Fruit fly (Drosophila melanogaster) whole organism, embryonic: Measurements from ENCODE around the gene CG11470.

ENCODE experiments used
- Atf-2 ChIP-seq: fragments of 200-800 bp; sonication (Bioruptor generic); optimal IDR thresholded peaks from 2 replicates; lab custom pipeline; 2016; ENCODE audit warnings: missing biosample characterization, missing genetic modification characterization
- Blimp-1 ChIP-seq: fragments of 200-800 bp; sonication (Bioruptor generic); optimal IDR thresholded peaks from 3 replicates; lab custom pipeline; 2018; ENCODE audit warnings: missing biosample characterization, missing genetic modification characterization, mild to moderate bottlenecking, moderate library complexity, missing genetic modification reagents
- CG1024 ChIP-seq: fragments of 200-800 bp; sonication (Bioruptor generic); IDR thresholded peaks from 2 replicates; pipeline ENCODE4 v1.3.6; 2022; ENCODE audit warnings: missing biosample characterization, missing genetic modification characterization
- CG10543 ChIP-seq: fragments of 200-800 bp; sonication (Bioruptor generic); optimal IDR thresholded peaks from 3 replicates; lab custom pipeline; 2017; ENCODE audit warnings: missing biosample characterization, mild to moderate bottlenecking, missing genetic modification characterization, moderate library complexity
- CG11085 ChIP-seq: fragments of 200-800 bp; sonication (Bioruptor generic); IDR thresholded peaks from 2 replicates; pipeline ENCODE4 v1.3.6; 2022; ENCODE audit warnings: missing biosample characterization, missing genetic modification characterization
- CG13775 ChIP-seq: fragments of 200-800 bp; sonication (Bioruptor generic); optimal IDR thresholded peaks from 3 replicates; lab custom pipeline; 2017; ENCODE audit warnings: missing biosample characterization, mild to moderate bottlenecking, missing genetic modification characterization
- CG14667 ChIP-seq: fragments of 200-800 bp; sonication (Bioruptor generic); IDR thresholded peaks from 2 replicates; pipeline ENCODE4 v1.3.6; 2022; ENCODE audit warnings: missing biosample characterization, missing genetic modification characterization
- CG15011 ChIP-seq: fragments of 200-800 bp; sonication (Bioruptor generic); optimal IDR thresholded peaks from 3 replicates; lab custom pipeline; 2018; ENCODE audit warnings: missing biosample characterization, mild to moderate bottlenecking, missing genetic modification characterization
- CG16863 ChIP-seq: fragments of 200-800 bp; sonication (Bioruptor generic); optimal IDR thresholded peaks from 3 replicates; lab custom pipeline; 2016; ENCODE audit warnings: missing biosample characterization, missing genetic modification characterization
- CG17361 ChIP-seq: fragments of 200-800 bp; sonication (Bioruptor generic); IDR thresholded peaks from 3 replicates; pipeline ENCODE4 v1.3.6; 2022; ENCODE audit warnings: missing biosample characterization, missing genetic modification characterization
- CG17568 ChIP-seq: fragments of 200-800 bp; sonication (Bioruptor generic); optimal IDR thresholded peaks from 2 replicates; lab custom pipeline; 2018; ENCODE audit warnings: missing biosample characterization, mild to moderate bottlenecking, missing genetic modification characterization, moderate library complexity
- CG1792 ChIP-seq: fragments of 200-800 bp; sonication (Bioruptor generic); optimal IDR thresholded peaks from 2 replicates; lab custom pipeline; 2016; ENCODE audit warnings: missing biosample characterization, missing genetic modification characterization
- CG2129 ChIP-seq: fragments of 200-800 bp; sonication (Bioruptor generic); IDR thresholded peaks from 2 replicates; pipeline ENCODE4 v1.3.6; 2022; ENCODE audit warnings: missing biosample characterization, missing genetic modification characterization; ENCODE audit not compliant: partially characterized antibody
- CG30403 ChIP-seq: fragments of 200-800 bp; sonication (Bioruptor generic); optimal IDR thresholded peaks from 3 replicates; lab custom pipeline; 2016; ENCODE audit warnings: missing biosample characterization, missing genetic modification characterization
- CG30431 ChIP-seq: fragments of 200-800 bp; sonication (Bioruptor generic); optimal IDR thresholded peaks from 2 replicates; lab custom pipeline; 2017; ENCODE audit warnings: missing biosample characterization, missing genetic modification characterization
- CG31365 ChIP-seq: fragments of 200-800 bp; sonication (Bioruptor generic); optimal IDR thresholded peaks from 2 replicates; lab custom pipeline; 2018; ENCODE audit warnings: missing biosample characterization, mild to moderate bottlenecking, missing genetic modification characterization
- CG34224 ChIP-seq: fragments of 200-800 bp; sonication (Bioruptor generic); IDR thresholded peaks from 3 replicates; pipeline ENCODE4 v1.3.6; 2022; ENCODE audit warnings: missing biosample characterization, missing genetic modification characterization; ENCODE audit not compliant: partially characterized antibody
- CG4404 ChIP-seq: fragments of 200-800 bp; sonication (Bioruptor generic); IDR thresholded peaks from 2 replicates; pipeline ENCODE4 v1.3.6; 2022; ENCODE audit warnings: missing biosample characterization, missing genetic modification characterization
- CG8089 ChIP-seq: fragments of 200-800 bp; sonication (Bioruptor generic); optimal IDR thresholded peaks from 3 replicates; lab custom pipeline; 2016; ENCODE audit warnings: missing biosample characterization, missing genetic modification characterization
- D ChIP-seq, 2 experiments: fragments of 200-800 bp in 1 of 2; fragments of >200 bp in 1 of 2; sonication (Bioruptor generic) in 1 of 2; optimal IDR thresholded peaks; 2 replicates in 1 of 2; 3 replicates in 1 of 2; lab custom pipeline; 2017; ENCODE audit warnings: mild to moderate bottlenecking in 1 of 2, missing biosample characterization in 1 of 2, missing genetic modification characterization in 1 of 2, missing genetic modification reagents in 1 of 2
- D19A ChIP-seq: fragments of 200-800 bp; optimal IDR thresholded peaks from 3 replicates; lab custom pipeline; 2019; ENCODE audit warnings: missing biosample characterization, mild to moderate bottlenecking, missing genetic modification characterization, moderate library complexity
- Eip74EF ChIP-seq, 2 experiments: fragments of 200-800 bp in 1 of 2; fragments of >200 bp in 1 of 2; sonication (Bioruptor generic) in 1 of 2; optimal IDR thresholded peaks; 2 replicates each; lab custom pipeline; 2017 to 2019; ENCODE audit warnings: missing biosample characterization in 2 of 2, missing genetic modification characterization in 2 of 2, mild to moderate bottlenecking in 1 of 2, moderate library complexity in 1 of 2
- Mad ChIP-seq: fragments of 200-800 bp; sonication (Bioruptor generic); optimal IDR thresholded peaks from 2 replicates; lab custom pipeline; 2016; ENCODE audit warnings: missing biosample characterization, missing genetic modification characterization
- Med ChIP-seq: fragments of 200-800 bp; sonication (Bioruptor generic); peaks from one replicate; lab custom pipeline; 2016; ENCODE audit warnings: missing biosample characterization, missing genetic modification characterization, mild to moderate bottlenecking, inconsistent platforms, moderate library complexity
- Nf-YA ChIP-seq: fragments of 200-800 bp; sonication (Bioruptor generic); IDR thresholded peaks from 2 replicates; pipeline ENCODE4 v1.3.6; 2022; ENCODE audit warnings: missing biosample characterization, missing genetic modification characterization
- Stat92E ChIP-seq, 3 experiments: fragments of >200 bp in 2 of 3; fragments of 200-800 bp in 1 of 3; sonication (Bioruptor generic) in 1 of 3; optimal IDR thresholded peaks; 2 replicates each; lab custom pipeline; 2017 to 2019; ENCODE audit warnings: missing biosample characterization in 3 of 3, missing genetic modification characterization in 3 of 3, mild to moderate bottlenecking in 1 of 3, moderate library complexity in 1 of 3
- Usf ChIP-seq: fragments of 200-800 bp; sonication (Bioruptor generic); optimal IDR thresholded peaks from 2 replicates; lab custom pipeline; 2017; ENCODE audit warnings: missing genotype, missing biosample characterization, missing genetic modification characterization
- Xrp1 ChIP-seq: fragments of 200-800 bp; sonication (Bioruptor generic); IDR thresholded peaks from 2 replicates; pipeline ENCODE4 v1.3.6; 2022; ENCODE audit warnings: missing biosample characterization, missing genetic modification characterization
- abd-A ChIP-seq: fragments of 200-800 bp; sonication (Bioruptor generic); optimal IDR thresholded peaks from 3 replicates; lab custom pipeline; 2019; ENCODE audit warnings: missing biosample characterization, mild to moderate bottlenecking, missing genetic modification characterization, moderate library complexity
- ci ChIP-seq: fragments of 200-800 bp; sonication (Bioruptor generic); IDR thresholded peaks from 3 replicates; pipeline ENCODE4 v1.3.6; 2022; ENCODE audit warnings: missing biosample characterization, missing genetic modification characterization
- da ChIP-seq: fragments of 200-800 bp; sonication (Bioruptor generic); optimal IDR thresholded peaks from 2 replicates; lab custom pipeline; 2016; ENCODE audit warnings: missing biosample characterization, missing genetic modification characterization
- dpn ChIP-seq, 2 experiments: fragments of 200-800 bp; sonication (Bioruptor generic); optimal IDR thresholded peaks; 3 replicates each; lab custom pipeline; 2016; ENCODE audit warnings: missing biosample characterization in 2 of 2, missing genetic modification characterization in 2 of 2
- grn ChIP-seq: fragments of 200-800 bp; sonication (Bioruptor generic); optimal IDR thresholded peaks from 3 replicates; lab custom pipeline; 2017; ENCODE audit warnings: missing biosample characterization, missing genetic modification characterization
- insv ChIP-seq, 2 experiments: fragments of 200-800 bp; sonication (Bioruptor generic); optimal IDR thresholded peaks; 3 replicates each; lab custom pipeline; 2016 to 2018; ENCODE audit warnings: missing biosample characterization in 2 of 2, missing genetic modification characterization in 2 of 2
- inv ChIP-seq: fragments of 200-800 bp; sonication (Bioruptor generic); IDR thresholded peaks from 2 replicates; pipeline ENCODE4 v1.3.6; 2022; ENCODE audit warnings: missing biosample characterization, missing genetic modification characterization; ENCODE audit not compliant: partially characterized antibody
- nmo ChIP-seq: fragments of 200-800 bp; sonication (Bioruptor generic); optimal IDR thresholded peaks from 2 replicates; lab custom pipeline; 2018; ENCODE audit warnings: missing biosample characterization, mild to moderate bottlenecking, missing genetic modification characterization, moderate library complexity
- prd ChIP-seq, 3 experiments: fragments of >200 bp in 2 of 3; fragments of 200-800 bp in 1 of 3; sonication (Bioruptor generic) in 1 of 3; optimal IDR thresholded peaks in 2 of 3; IDR thresholded peaks in 1 of 3; 2 replicates in 2 of 3; 3 replicates in 1 of 3; pipeline versions ENCODE4 v1.3.6 to Lab custom; 2017 to 2022; ENCODE audit warnings: missing biosample characterization in 1 of 3, missing genetic modification characterization in 1 of 3
- repo ChIP-seq: fragments of 200-800 bp; sonication (Bioruptor generic); optimal IDR thresholded peaks from 2 replicates; lab custom pipeline; 2016; ENCODE audit warnings: missing biosample characterization, missing genetic modification characterization
- schlank ChIP-seq: fragments of 200-800 bp; sonication (Bioruptor generic); optimal IDR thresholded peaks from 2 replicates; lab custom pipeline; 2018; ENCODE audit warnings: missing biosample characterization, mild to moderate bottlenecking, missing genetic modification characterization
- sens ChIP-seq: fragments of 200-800 bp; sonication (Bioruptor generic); peaks from one replicate; lab custom pipeline; 2016; ENCODE audit warnings: missing biosample characterization, missing genetic modification characterization
- tll ChIP-seq, 2 experiments: fragments of 200-800 bp in 1 of 2; fragments of >200 bp in 1 of 2; sonication (Bioruptor generic) in 1 of 2; optimal IDR thresholded peaks; 2 replicates each; lab custom pipeline; 2017 to 2019; ENCODE audit warnings: missing biosample characterization in 2 of 2, missing genetic modification characterization in 2 of 2, mild to moderate bottlenecking in 1 of 2, moderate library complexity in 1 of 2
- vnd ChIP-seq: fragments of 200-800 bp; sonication (Bioruptor generic); IDR thresholded peaks from 3 replicates; pipeline ENCODE4 v1.3.6; 2022; ENCODE audit warnings: missing biosample characterization, missing genetic modification characterization; ENCODE audit not compliant: partially characterized antibody
- yki ChIP-seq: fragments of >200 bp; optimal IDR thresholded peaks from 3 replicates; lab custom pipeline; 2018
- zen ChIP-seq: fragments of 200-800 bp; sonication (Bioruptor generic); optimal IDR thresholded peaks from 3 replicates; lab custom pipeline; 2018; ENCODE audit warnings: missing biosample characterization, mild to moderate bottlenecking, missing genetic modification characterization, moderate library complexity
- zfh2 ChIP-seq: fragments of 200-800 bp; sonication (Bioruptor generic); optimal IDR thresholded peaks from 2 replicates; lab custom pipeline; 2016; ENCODE audit warnings: missing biosample characterization, missing genetic modification characterization

Gene CG11470

dm6 chr3R:29586743-29587142 is 2.8 kb downstream of the CG11470 start:
- TF ChIP-seq tll (GFP tag; optimal IDR thresholded peaks at IDR 0.05; lab: Kevin White, UChicago) (peak in 1 of 2 experiments; percentile 80), CG14667 (no peak), zen (tag; lab: Kevin White, UChicago) (peak; percentile 53)
- TF ChIP-seq, all 482 proteins: peak for 2

DNA sequence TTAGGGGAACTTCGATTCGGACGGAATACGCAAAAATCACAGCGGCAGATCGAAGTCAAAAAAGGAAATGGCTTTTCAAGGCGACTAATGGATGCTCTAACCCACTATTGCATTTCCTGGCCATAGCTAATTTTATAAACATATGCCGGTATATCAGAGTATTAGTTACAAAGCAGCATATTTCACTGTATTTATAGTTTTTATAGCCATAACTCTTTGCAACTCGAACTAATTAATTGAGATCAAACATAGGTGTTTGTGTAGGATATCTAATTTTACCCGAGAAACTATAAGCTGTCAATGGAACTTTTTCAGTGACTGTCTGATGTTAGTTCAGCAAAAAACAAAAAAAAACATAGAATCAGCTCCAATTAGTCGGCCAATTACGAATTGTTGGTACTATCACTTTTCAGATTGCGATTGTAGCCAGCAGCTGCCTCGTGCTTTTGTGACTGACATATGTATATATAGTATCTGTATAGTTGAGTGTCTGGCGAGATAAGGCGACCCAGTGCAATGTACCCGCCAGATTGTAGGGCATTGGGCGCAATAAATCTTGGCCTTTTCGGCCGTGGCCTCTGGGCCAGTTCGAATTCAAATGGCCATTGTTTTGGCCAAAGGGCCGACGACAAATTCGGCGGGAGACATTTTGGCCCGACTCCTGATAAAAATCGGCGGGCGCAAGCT is 4.4 kb downstream of the CG11470 start:
- TF ChIP-seq Med (GFP tag; lab: Kevin White, UChicago) (peak; percentile 32), CG8089 (GFP tag; lab: Kevin White, UChicago) (no peak), sens (GFP tag; lab: Kevin White, UChicago) (peak; percentile 51), CG17568 (GFP tag; lab: Kevin White, UChicago) (no peak), dpn (GFP tag; optimal IDR thresholded peaks at IDR 0.05; lab: Kevin White, UChicago) (no peak), D19A (peak; percentile 55)

- TF ChIP-seq repo (GFP tag; lab: Kevin White, UChicago) (no peak), inv (GFP tag; lab: Robert Waterston, UW) (no peak), CG31365 (tag; lab: Kevin White, UChicago) (no peak), CG15011 (no peak), Eip74EF (GFP tag; optimal IDR thresholded peaks at IDR 0.05; lab: Kevin White, UChicago) (no peak), CG1792 (no peak), Atf-2 (GFP tag; lab: Kevin White, UChicago) (no peak), CG11085 (GFP tag; lab: Robert Waterston, UW) (no peak), Usf (GFP tag; lab: Kevin White, UChicago) (no peak), grn (GFP tag; lab: Kevin White, UChicago) (no peak), prd (optimal IDR thresholded peaks at IDR 0.05; lab: Kevin White, UChicago) (no peak), prd (GFP tag; IDR thresholded peaks at IDR 0.05; lab: Robert Waterston, UW) (peak; percentile 35; the same call in 1 of the 3 replicates), CG2129 (GFP tag; lab: Robert Waterston, UW) (no peak), da (GFP tag; lab: Kevin White, UChicago) (no peak), Xrp1 (GFP tag; lab: Robert Waterston, UW) (peak; percentile 27; the same call in 1 of the 2 replicates), Nf-YA (GFP tag; lab: Robert Waterston, UW) (no peak), CG13775 (GFP tag; lab: Kevin White, UChicago) (no peak), Blimp-1 (peak; percentile 23), D (optimal IDR thresholded peaks at IDR 0.05; lab: Kevin White, UChicago) (no peak), D (GFP tag; optimal IDR thresholded peaks at IDR 0.05; lab: Kevin White, UChicago) (peak; percentile 12), Mad (GFP tag; lab: Kevin White, UChicago) (no peak), CG30431 (GFP tag; lab: Kevin White, UChicago) (no peak), CG16863 (GFP tag; lab: Kevin White, UChicago) (peak; percentile 21), insv (GFP tag; optimal IDR thresholded peaks at IDR 0.05; lab: Kevin White, UChicago) (no peak), CG17361 (GFP tag; lab: Robert Waterston, UW) (no peak), ci (peak; percentile 56; the same call in 2 of the 3 replicates), abd-A (tag; lab: Kevin White, UChicago) (no peak), zfh2 (no peak), nmo (GFP tag; lab: Kevin White, UChicago) (peak; percentile 7), Med (GFP tag; lab: Kevin White, UChicago) (peak; percentile 82), CG30403 (GFP tag; lab: Kevin White, UChicago) (no peak), schlank (tag; lab: Kevin White, UChicago) (no peak), CG10543 (GFP tag; lab: Kevin White, UChicago) (no peak), Stat92E (GFP tag; optimal IDR thresholded peaks at IDR 0.05; lab: Kevin White, UChicago) (no peak), CG34224 (GFP tag; lab: Robert Waterston, UW) (no peak), CG4404 (GFP tag; lab: Robert Waterston, UW) (no peak), CG1024 (GFP tag; lab: Robert Waterston, UW) (no peak), yki (lab: Kevin White, UChicago) (no peak), vnd (GFP tag; lab: Robert Waterston, UW) (no peak)
These were observed 5.3 kb downstream of the CG11470 start for dm6 chr3R:29584266-29584665.
